Worm (Caenorhabditis elegans) whole organism, L4 larva: ENCODE measurements around the gene F16G10.14.
A peak's percentile ranks its signal among the peaks of the same experiment; 100 is the strongest.

ENCODE experiments used
- F26F4.8 ChIP-seq: fragments of 200-800 bp; sonication (Bioruptor generic); conservative IDR thresholded peaks from 2 replicates; pipeline ENCODE4 v1.3.6; 2022; ENCODE audit warnings: missing genetic modification characterization, missing compliant biosample characterization
- F49E8.2 ChIP-seq: sonication (generic microtip); optimal IDR thresholded peaks from 2 replicates; lab custom pipeline; 2016; ENCODE audit warnings: missing compliant biosample characterization, mild to moderate bottlenecking, missing genetic modification characterization, borderline replicate concordance
- R02D3.7 ChIP-seq: fragments of 150-350 bp; sonication (generic microtip); optimal IDR thresholded peaks from 3 replicates; lab custom pipeline; 2014; ENCODE audit warnings: missing biosample characterization, missing genetic modification characterization
- T20F7.1 ChIP-seq: fragments of 200-800 bp; sonication (Bioruptor generic); optimal IDR thresholded peaks from 2 replicates; lab custom pipeline; 2018; ENCODE audit warnings: mild to moderate bottlenecking, missing genetic modification characterization, missing compliant biosample characterization
- ZK337.2 ChIP-seq: fragments of 200-800 bp; sonication (Bioruptor generic); IDR thresholded peaks from 2 replicates; pipeline ENCODE4 v1.3.6; 2022; ENCODE audit warnings: missing genetic modification reagents, missing genetic modification characterization, missing compliant biosample characterization
- aha-1 ChIP-seq: fragments of 150-350 bp; peaks from one replicate; lab custom pipeline; 2014; ENCODE audit warnings: missing biosample characterization, missing genetic modification characterization
- aly-2 ChIP-seq: sonication (generic microtip); optimal IDR thresholded peaks from 2 replicates; lab custom pipeline; 2018; ENCODE audit warnings: missing biosample characterization, missing genetic modification characterization
- ama-1 ChIP-seq: fragments of 150-350 bp; optimal IDR thresholded peaks from 2 replicates; lab custom pipeline; 2014; ENCODE audit warnings: inconsistent platforms, mixed read lengths
- ceh-32 ChIP-seq: sonication (generic microtip); optimal IDR thresholded peaks from 2 replicates; lab custom pipeline; 2016; ENCODE audit warnings: mild to moderate bottlenecking, missing genetic modification characterization, missing compliant biosample characterization; ENCODE audit not compliant: poor library complexity
- ceh-44 ChIP-seq: fragments of 200-800 bp; sonication (Bioruptor generic); IDR thresholded peaks from 2 replicates; pipeline ENCODE4 v1.3.6; 2022; ENCODE audit warnings: missing genetic modification reagents, missing genetic modification characterization, missing compliant biosample characterization
- daf-16 ChIP-seq, 3 experiments: sonication (generic microtip); optimal IDR thresholded peaks; 2 replicates each; lab custom pipeline; 2016 to 2017; ENCODE audit warnings: missing genetic modification characterization in 3 of 3, missing genetic modification reagents in 3 of 3, mild to moderate bottlenecking in 2 of 3, missing compliant biosample characterization in 2 of 3, missing biosample characterization in 1 of 3, moderate library complexity in 1 of 3
- dmd-6 ChIP-seq: fragments of 200-800 bp; sonication (Bioruptor generic); IDR thresholded peaks from 2 replicates; pipeline ENCODE4 v1.3.6; 2022; ENCODE audit warnings: missing genetic modification reagents, missing genetic modification characterization, missing compliant biosample characterization
- dpl-1 ChIP-seq: fragments of 150-350 bp; optimal IDR thresholded peaks from 2 replicates; lab custom pipeline; 2014; ENCODE audit warnings: missing biosample characterization, missing genetic modification reagents, missing genetic modification characterization
- duxl-1 ChIP-seq: sonication (generic microtip); optimal IDR thresholded peaks from 2 replicates; lab custom pipeline; 2016; ENCODE audit warnings: mild to moderate bottlenecking, missing genetic modification characterization, moderate library complexity, missing compliant biosample characterization; ENCODE audit not compliant: poor library complexity
- dve-1 ChIP-seq: sonication (generic microtip); optimal IDR thresholded peaks from 2 replicates; lab custom pipeline; 2017; ENCODE audit warnings: antibody characterized with exemption, mild to moderate bottlenecking, missing genetic modification characterization, missing compliant biosample characterization; ENCODE audit not compliant: insufficient read depth
- fos-1 ChIP-seq: fragments of 150-350 bp; optimal IDR thresholded peaks from 2 replicates; lab custom pipeline; 2014; ENCODE audit warnings: missing biosample characterization, missing genetic modification characterization
- hlh-11 ChIP-seq: fragments of 200-800 bp; sonication (Bioruptor generic); optimal IDR thresholded peaks from 2 replicates; lab custom pipeline; 2018; ENCODE audit warnings: mild to moderate bottlenecking, missing genetic modification characterization, missing compliant biosample characterization
- lin-29 ChIP-seq: fragments of 200-800 bp; sonication (Bioruptor generic); IDR thresholded peaks from 2 replicates; pipeline ENCODE4 v1.3.6; 2022; ENCODE audit warnings: missing genetic modification reagents, missing genetic modification characterization, missing compliant biosample characterization
- madf-5 ChIP-seq, 2 experiments: fragments of 200-800 bp; sonication (Bioruptor generic); IDR thresholded peaks; 2 replicates each; pipeline ENCODE4 v1.3.6; 2022; ENCODE audit warnings: missing compliant biosample characterization in 2 of 2, missing genetic modification characterization in 2 of 2
- mes-2 ChIP-seq: sonication (generic microtip); optimal IDR thresholded peaks from 2 replicates; lab custom pipeline; 2016; ENCODE audit warnings: missing genotype, mild to moderate bottlenecking, missing genetic modification characterization, missing compliant biosample characterization; ENCODE audit not compliant: poor library complexity, severe bottlenecking
- mxl-3 ChIP-seq: fragments of 200-800 bp; sonication (Bioruptor generic); optimal IDR thresholded peaks from 2 replicates; lab custom pipeline; 2018; ENCODE audit warnings: mild to moderate bottlenecking, missing genetic modification characterization, missing compliant biosample characterization
- nhr-10 ChIP-seq: fragments of 150-350 bp; optimal IDR thresholded peaks from 2 replicates; lab custom pipeline; 2014; ENCODE audit warnings: missing biosample characterization, missing genetic modification characterization
- nhr-25 ChIP-seq: sonication (generic microtip); optimal IDR thresholded peaks from 2 replicates; lab custom pipeline; 2017; ENCODE audit warnings: missing genetic modification characterization, mild to moderate bottlenecking, missing compliant biosample characterization, antibody characterized with exemption, moderate library complexity, borderline replicate concordance; ENCODE audit not compliant: insufficient read depth
- nhr-28 ChIP-seq: fragments of 150-350 bp; optimal IDR thresholded peaks from 2 replicates; lab custom pipeline; 2014; ENCODE audit warnings: missing biosample characterization, missing genetic modification characterization
- nhr-48 ChIP-seq: sonication (generic microtip); optimal IDR thresholded peaks from 2 replicates; lab custom pipeline; 2016; ENCODE audit warnings: mild to moderate bottlenecking, missing genetic modification characterization, missing compliant biosample characterization
- php-3 ChIP-seq: fragments of 200-800 bp; sonication (Bioruptor generic); IDR thresholded peaks from 2 replicates; pipeline ENCODE4 v1.3.6; 2022; ENCODE audit warnings: missing genetic modification reagents, missing genetic modification characterization, missing compliant biosample characterization
- pqm-1 ChIP-seq: sonication (generic microtip); optimal IDR thresholded peaks from 2 replicates; lab custom pipeline; 2017; ENCODE audit warnings: missing biosample characterization, missing genetic modification characterization
- sdz-12 ChIP-seq: fragments of 200-800 bp; sonication (Bioruptor generic); optimal IDR thresholded peaks from 2 replicates; lab custom pipeline; 2018; ENCODE audit warnings: mild to moderate bottlenecking, missing genetic modification characterization, missing compliant biosample characterization
- set-16 ChIP-seq: fragments of 200-800 bp; sonication (Bioruptor generic); IDR thresholded peaks from 2 replicates; pipeline ENCODE4 v1.3.6; 2022; ENCODE audit warnings: missing genetic modification reagents, missing genetic modification characterization, missing compliant biosample characterization
- snpc-4 ChIP-seq: fragments of 150-350 bp; optimal IDR thresholded peaks from 2 replicates; lab custom pipeline; 2014; ENCODE audit warnings: missing biosample characterization, missing genetic modification characterization
- spr-1 ChIP-seq: sonication (generic microtip); optimal IDR thresholded peaks from 2 replicates; lab custom pipeline; 2016; ENCODE audit warnings: mild to moderate bottlenecking, missing genetic modification characterization, missing compliant biosample characterization
- unc-62 ChIP-seq, 3 experiments: fragments of 150-350 bp in 1 of 3; sonication (generic microtip); optimal IDR thresholded peaks in 2 of 3; peaks in 1 of 3; 1 replicate in 1 of 3; 2 replicates in 2 of 3; lab custom pipeline; 2014 to 2017; ENCODE audit warnings: missing biosample characterization in 3 of 3, missing genetic modification characterization in 3 of 3, missing genetic modification reagents in 3 of 3, missing genotype in 1 of 3
- vab-7 ChIP-seq: fragments of 200-800 bp; sonication (Bioruptor generic); IDR thresholded peaks from 2 replicates; pipeline ENCODE4 v1.3.6; 2022; ENCODE audit warnings: missing genetic modification reagents, missing genetic modification characterization, missing compliant biosample characterization
- zag-1 ChIP-seq: fragments of 150-350 bp; optimal IDR thresholded peaks from 2 replicates; lab custom pipeline; 2014; ENCODE audit warnings: missing biosample characterization, missing genetic modification characterization
- zfp-3 ChIP-seq: fragments of 200-800 bp; sonication (Bioruptor generic); conservative IDR thresholded peaks from 2 replicates; pipeline ENCODE4 v1.3.6; 2022; ENCODE audit warnings: missing genetic modification reagents, missing genetic modification characterization, missing compliant biosample characterization
- zip-11 ChIP-seq: fragments of 200-800 bp; sonication (Bioruptor generic); IDR thresholded peaks from 2 replicates; pipeline ENCODE4 v1.3.6; 2022; ENCODE audit warnings: missing genetic modification characterization, missing compliant biosample characterization

The F16G10.14 gene

DNA sequence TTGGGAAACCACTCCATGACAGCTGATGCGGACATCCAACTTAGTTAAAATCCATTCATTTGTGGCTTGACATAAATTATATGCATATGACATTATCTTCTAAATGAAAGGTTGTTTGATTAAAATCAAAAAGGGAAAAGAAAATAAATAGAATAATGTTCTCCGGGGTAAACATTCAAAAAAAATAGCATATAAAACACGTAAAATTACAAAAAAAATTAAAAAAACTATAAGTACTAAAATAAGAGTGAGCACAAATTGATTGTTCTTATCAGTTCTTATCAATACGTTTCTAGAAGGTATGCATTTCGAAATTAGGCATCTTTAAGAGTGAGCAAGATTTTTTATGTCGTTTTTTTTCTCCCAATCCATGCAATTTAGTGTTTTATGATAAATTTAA is 13.9 kb upstream of the F16G10.14 start, which contains the start of gene fbxa-182:
Gene fbxa-182 (minus strand): TSS at position 101 of the 400 bp plus-strand sequence.
- TF ChIP-seq php-3 (0 out of 2 replicates have a peak, but pooled peaks have one; percentile 23), spr-1 (tag; lab: Kevin White, UChicago) (no peak), snpc-4 (tag; lab: Kevin White, UChicago) (no peak), unc-62 (GFP tag; optimal IDR thresholded peaks at IDR 0.05 in 1 of 2; lab: Kevin White, UChicago) (peak in 1 of 2 experiments; percentile 9), unc-62 (tag; optimal IDR thresholded peaks at IDR 0.05; lab: Kevin White, UChicago) (no peak), T20F7.1 (GFP tag; lab: Kevin White, UChicago) (no peak), vab-7 (GFP tag; lab: Robert Waterston, UW) (no peak), mxl-3 (GFP tag; lab: Kevin White, UChicago) (no peak), aly-2 (tag; lab: Kevin White, UChicago) (no peak), daf-16 (GFP tag; optimal IDR thresholded peaks at IDR 0.05; lab: Kevin White, UChicago) (no peak), daf-16 (tag; optimal IDR thresholded peaks at IDR 0.05; lab: Kevin White, UChicago) (peak; percentile 37), mes-2 (tag; lab: Kevin White, UChicago) (no peak), nhr-28 (peak; percentile 19), F26F4.8 (no peak), sdz-12 (GFP tag; lab: Kevin White, UChicago) (no peak), dmd-6 (no peak), lin-29 (GFP tag; lab: Robert Waterston, UW) (no peak), zip-11 (GFP tag; lab: Robert Waterston, UW) (no peak), ceh-32 (tag; lab: Kevin White, UChicago) (no peak), nhr-48 (tag; lab: Kevin White, UChicago) (no peak), hlh-11 (no peak), pqm-1 (tag; lab: Kevin White, UChicago) (peak; percentile 17), zag-1 (tag; lab: Kevin White, UChicago) (no peak), ama-1 (lab: Kevin White, UChicago) (no peak), duxl-1 (tag; lab: Kevin White, UChicago) (no peak), dve-1 (peak; percentile 14), ceh-44 (no peak), nhr-25 (tag; lab: Kevin White, UChicago) (no peak), fos-1 (no peak), ZK337.2 (GFP tag; lab: Robert Waterston, UW) (no peak)
- TF ChIP-seq, all 104 proteins: peak for 6

ce11 chrII:2411555-2411954 is 12.8 kb upstream of the F16G10.14 start:
- TF ChIP-seq unc-62 (GFP tag; optimal IDR thresholded peaks at IDR 0.05 in 1 of 2; lab: Kevin White, UChicago) (peak in 1 of 2 experiments; percentile 51), unc-62 (tag; optimal IDR thresholded peaks at IDR 0.05; lab: Kevin White, UChicago) (no peak), nhr-10 (tag; lab: Kevin White, UChicago) (no peak), F49E8.2 (no peak), zfp-3 (GFP tag; lab: Robert Waterston, UW) (no peak), zag-1 (tag; lab: Kevin White, UChicago) (no peak), dpl-1 (no peak)

DNA sequence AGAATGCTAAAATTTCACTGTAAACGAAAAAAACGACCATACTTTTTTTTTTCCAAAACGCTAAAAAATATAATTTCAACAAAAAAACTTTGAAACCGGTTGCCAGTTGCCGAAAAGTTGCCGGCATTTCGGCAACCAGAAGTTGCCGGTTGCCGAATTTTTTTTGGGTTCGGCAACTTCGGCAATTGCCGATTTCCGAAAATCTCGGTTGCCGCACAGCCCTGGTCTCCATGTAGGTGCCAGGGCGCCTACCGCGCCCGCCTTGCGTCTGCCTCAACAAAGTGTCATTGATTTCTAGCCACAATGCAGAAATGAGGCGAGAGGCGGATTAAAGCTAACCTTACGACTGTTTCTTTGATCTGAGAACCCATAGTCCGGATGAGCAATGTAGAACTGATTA is 12.3 kb upstream of the F16G10.14 start:
- peak; percentile 56; the same call in 1 of the 2 replicates for TF ChIP-seq set-16 (GFP tag; lab: Robert Waterston, UW)
- 0 out of 4 replicates have a peak, but pooled peaks of 1 of the 2 experiments have one; percentile 22 for TF ChIP-seq madf-5 (GFP tag; IDR thresholded peaks at IDR 0.05; lab: Robert Waterston, UW)
- no peak for TF ChIP-seq R02D3.7
- peak; percentile 82 for TF ChIP-seq aha-1 (tag; lab: Kevin White, UChicago)
